Fruit fly (Drosophila melanogaster) whole organism, embryonic: ENCODE data around the gene Dhod.

Experiments
- Bgb ChIP-seq: fragments of 200-800 bp; sonication (Bioruptor generic); IDR thresholded peaks from 2 replicates; pipeline ENCODE4 v1.3.6; 2022; ENCODE audit warnings: missing biosample characterization, missing genetic modification characterization; ENCODE audit not compliant: partially characterized antibody
- CG10462 ChIP-seq: fragments of 200-800 bp; sonication (Bioruptor generic); optimal IDR thresholded peaks from 2 replicates; lab custom pipeline; 2016; ENCODE audit warnings: missing biosample characterization, missing genetic modification characterization
- CG10543 ChIP-seq: fragments of 200-800 bp; sonication (Bioruptor generic); optimal IDR thresholded peaks from 3 replicates; lab custom pipeline; 2017; ENCODE audit warnings: missing biosample characterization, mild to moderate bottlenecking, missing genetic modification characterization, moderate library complexity
- CG15601 ChIP-seq: fragments of 200-800 bp; sonication (Bioruptor generic); optimal IDR thresholded peaks from 3 replicates; lab custom pipeline; 2019; ENCODE audit warnings: missing biosample characterization, mild to moderate bottlenecking, missing genetic modification characterization, moderate library complexity
- CG34224 ChIP-seq: fragments of 200-800 bp; sonication (Bioruptor generic); IDR thresholded peaks from 3 replicates; pipeline ENCODE4 v1.3.6; 2022; ENCODE audit warnings: missing biosample characterization, missing genetic modification characterization; ENCODE audit not compliant: partially characterized antibody
- CG34376 ChIP-seq: fragments of 200-800 bp; sonication (Bioruptor generic); optimal IDR thresholded peaks from 2 replicates; lab custom pipeline; 2018; ENCODE audit warnings: missing biosample characterization, mild to moderate bottlenecking, missing genetic modification characterization
- CG4424 ChIP-seq: fragments of 200-800 bp; sonication (Bioruptor generic); optimal IDR thresholded peaks from 3 replicates; lab custom pipeline; 2016; ENCODE audit warnings: missing biosample characterization, missing genetic modification characterization
- CG7271 ChIP-seq: fragments of 200-800 bp; sonication (Bioruptor generic); optimal IDR thresholded peaks from 2 replicates; lab custom pipeline; 2018; ENCODE audit warnings: missing biosample characterization, mild to moderate bottlenecking, missing genetic modification characterization, moderate library complexity
- CG8089 ChIP-seq: fragments of 200-800 bp; sonication (Bioruptor generic); optimal IDR thresholded peaks from 3 replicates; lab custom pipeline; 2016; ENCODE audit warnings: missing biosample characterization, missing genetic modification characterization
- Dip3 ChIP-seq: fragments of 200-800 bp; sonication (Bioruptor generic); optimal IDR thresholded peaks from 3 replicates; lab custom pipeline; 2016; ENCODE audit warnings: missing biosample characterization, missing genetic modification characterization
- Dp ChIP-seq: fragments of 200-800 bp; sonication (Bioruptor generic); optimal IDR thresholded peaks from 2 replicates; lab custom pipeline; 2018; ENCODE audit warnings: missing biosample characterization, mild to moderate bottlenecking, missing genetic modification characterization, moderate library complexity
- HLH3B ChIP-seq: fragments of 200-800 bp; sonication (Bioruptor generic); IDR thresholded peaks from 2 replicates; pipeline ENCODE4 v1.3.6; 2022; ENCODE audit warnings: missing biosample characterization, missing genetic modification characterization
- HmgD ChIP-seq: fragments of 200-800 bp; sonication (Bioruptor generic); optimal IDR thresholded peaks from 3 replicates; lab custom pipeline; 2016; ENCODE audit warnings: missing biosample characterization, missing genetic modification characterization
- HmgZ ChIP-seq: fragments of 200-800 bp; sonication (Bioruptor generic); optimal IDR thresholded peaks from 2 replicates; lab custom pipeline; 2018; ENCODE audit warnings: missing biosample characterization, mild to moderate bottlenecking, missing genetic modification characterization
- Opbp ChIP-seq: fragments of 200-800 bp; sonication (Bioruptor generic); IDR thresholded peaks from 3 replicates; pipeline ENCODE4 v1.3.6; 2022; ENCODE audit warnings: missing biosample characterization, missing genetic modification characterization; ENCODE audit not compliant: partially characterized antibody
- Ravus ChIP-seq: fragments of 200-800 bp; sonication (Bioruptor generic); IDR thresholded peaks from 2 replicates; pipeline ENCODE4 v1.3.6; 2022; ENCODE audit warnings: missing biosample characterization, missing genetic modification characterization
- Side ChIP-seq: fragments of 200-800 bp; sonication (Bioruptor generic); optimal IDR thresholded peaks from 2 replicates; lab custom pipeline; 2016; ENCODE audit warnings: missing biosample characterization, missing genetic modification characterization
- Sox100B ChIP-seq: fragments of 200-800 bp; sonication (Bioruptor generic); optimal IDR thresholded peaks from 3 replicates; lab custom pipeline; 2018; ENCODE audit warnings: missing biosample characterization, mild to moderate bottlenecking, missing genetic modification characterization
- Sox102F ChIP-seq: fragments of 200-800 bp; sonication (Bioruptor generic); optimal IDR thresholded peaks from 2 replicates; lab custom pipeline; 2018; ENCODE audit warnings: missing biosample characterization, mild to moderate bottlenecking, missing genetic modification characterization, moderate library complexity
- Trl ChIP-seq, 3 experiments: fragments of >200 bp in 2 of 3; fragments of 200-800 bp in 1 of 3; sonication (Bioruptor generic) in 1 of 3; optimal IDR thresholded peaks; 2 replicates in 1 of 3; 3 replicates in 2 of 3; lab custom pipeline; 2016 to 2017; ENCODE audit warnings: missing biosample characterization in 1 of 3, missing genetic modification characterization in 1 of 3
- Xbp1 ChIP-seq: fragments of 200-800 bp; sonication (Bioruptor generic); optimal IDR thresholded peaks from 3 replicates; lab custom pipeline; 2016; ENCODE audit warnings: missing biosample characterization, mild to moderate bottlenecking, missing genetic modification characterization
- Xrp1 ChIP-seq: fragments of 200-800 bp; sonication (Bioruptor generic); IDR thresholded peaks from 2 replicates; pipeline ENCODE4 v1.3.6; 2022; ENCODE audit warnings: missing biosample characterization, missing genetic modification characterization
- ara ChIP-seq: fragments of 200-800 bp; sonication (Bioruptor generic); IDR thresholded peaks from 2 replicates; pipeline ENCODE4 v1.3.6; 2022; ENCODE audit warnings: missing biosample characterization, missing genetic modification characterization
- corto ChIP-seq: fragments of 200-800 bp; sonication (Bioruptor generic); optimal IDR thresholded peaks from 2 replicates; lab custom pipeline; 2016; ENCODE audit warnings: missing biosample characterization, mild to moderate bottlenecking, missing genetic modification characterization, moderate library complexity
- crp ChIP-seq, 2 experiments: fragments of 200-800 bp; sonication (Bioruptor generic); optimal IDR thresholded peaks; 2 replicates in 1 of 2; 3 replicates in 1 of 2; lab custom pipeline; 2017; ENCODE audit warnings: missing biosample characterization in 2 of 2, missing genetic modification characterization in 2 of 2, mild to moderate bottlenecking in 1 of 2, moderate library complexity in 1 of 2
- dimm ChIP-seq: fragments of 200-800 bp; sonication (Bioruptor generic); IDR thresholded peaks from 2 replicates; pipeline ENCODE4 v1.3.6; 2022; ENCODE audit warnings: missing biosample characterization, missing genetic modification characterization
- dmrt11E ChIP-seq: fragments of 200-800 bp; sonication (Bioruptor generic); optimal IDR thresholded peaks from 3 replicates; lab custom pipeline; 2018; ENCODE audit warnings: missing biosample characterization, mild to moderate bottlenecking, missing genetic modification characterization, moderate library complexity
- fd102C ChIP-seq: fragments of 200-800 bp; sonication (Bioruptor generic); optimal IDR thresholded peaks from 2 replicates; lab custom pipeline; 2018; ENCODE audit warnings: missing biosample characterization, mild to moderate bottlenecking, missing genetic modification characterization, moderate library complexity
- fd3F ChIP-seq: fragments of 200-800 bp; sonication (Bioruptor generic); optimal IDR thresholded peaks from 2 replicates; lab custom pipeline; 2018; ENCODE audit warnings: missing biosample characterization, mild to moderate bottlenecking, missing genetic modification characterization, moderate library complexity
- gsb ChIP-seq: fragments of 200-800 bp; sonication (Bioruptor generic); IDR thresholded peaks from 2 replicates; pipeline ENCODE4 v1.3.6; 2022; ENCODE audit warnings: missing biosample characterization, missing genetic modification characterization
- ham ChIP-seq: fragments of 200-800 bp; sonication (Bioruptor generic); IDR thresholded peaks from 2 replicates; pipeline ENCODE4 v1.3.6; 2022; ENCODE audit warnings: missing biosample characterization, missing genetic modification characterization
- hbn ChIP-seq: fragments of 200-800 bp; sonication (Bioruptor generic); IDR thresholded peaks from 2 replicates; pipeline ENCODE4 v1.3.6; 2022; ENCODE audit warnings: missing biosample characterization, missing genetic modification characterization; ENCODE audit not compliant: partially characterized antibody
- ken ChIP-seq: fragments of 200-800 bp; sonication (Bioruptor generic); IDR thresholded peaks from 3 replicates; pipeline ENCODE4 v1.3.6; 2022; ENCODE audit warnings: missing biosample characterization, missing genetic modification characterization
- klu ChIP-seq: fragments of 200-800 bp; sonication (Bioruptor generic); IDR thresholded peaks from 2 replicates; pipeline ENCODE4 v1.3.6; 2022; ENCODE audit warnings: missing biosample characterization, missing genetic modification characterization
- lmd ChIP-seq: fragments of 200-800 bp; sonication (Bioruptor generic); IDR thresholded peaks from 2 replicates; pipeline ENCODE4 v1.3.6; 2022; ENCODE audit warnings: missing biosample characterization, missing genetic modification characterization
- lov ChIP-seq, 2 experiments: fragments of 200-800 bp in 1 of 2; fragments of >200 bp in 1 of 2; sonication (Bioruptor generic) in 1 of 2; IDR thresholded peaks in 1 of 2; optimal IDR thresholded peaks in 1 of 2; 2 replicates in 1 of 2; 3 replicates in 1 of 2; pipeline versions ENCODE4 v1.3.6 to Lab custom; 2017 to 2022; ENCODE audit warnings: missing biosample characterization in 1 of 2, missing genetic modification characterization in 1 of 2
- nau ChIP-seq: fragments of 200-800 bp; sonication (Bioruptor generic); optimal IDR thresholded peaks from 3 replicates; lab custom pipeline; 2017; ENCODE audit warnings: missing biosample characterization, mild to moderate bottlenecking, missing genetic modification characterization, missing genetic modification reagents
- nmo ChIP-seq: fragments of 200-800 bp; sonication (Bioruptor generic); optimal IDR thresholded peaks from 2 replicates; lab custom pipeline; 2018; ENCODE audit warnings: missing biosample characterization, mild to moderate bottlenecking, missing genetic modification characterization, moderate library complexity
- oc ChIP-seq: fragments of 200-800 bp; sonication (Bioruptor generic); optimal IDR thresholded peaks from 2 replicates; lab custom pipeline; 2018; ENCODE audit warnings: missing biosample characterization, mild to moderate bottlenecking, missing genetic modification characterization, moderate library complexity
- repo ChIP-seq: fragments of 200-800 bp; sonication (Bioruptor generic); optimal IDR thresholded peaks from 2 replicates; lab custom pipeline; 2016; ENCODE audit warnings: missing biosample characterization, missing genetic modification characterization
- sima ChIP-seq: fragments of 200-800 bp; sonication (Bioruptor generic); optimal IDR thresholded peaks from 2 replicates; lab custom pipeline; 2016; ENCODE audit warnings: missing biosample characterization, missing genetic modification characterization
- sisA ChIP-seq: fragments of 200-800 bp; sonication (Bioruptor generic); IDR thresholded peaks from 2 replicates; pipeline ENCODE4 v1.3.6; 2022; ENCODE audit warnings: missing biosample characterization, missing genetic modification characterization
- stc ChIP-seq: fragments of 200-800 bp; sonication (Bioruptor generic); IDR thresholded peaks from 2 replicates; pipeline ENCODE4 v1.3.6; 2022; ENCODE audit warnings: missing biosample characterization, missing genetic modification characterization
- unpg ChIP-seq: fragments of 200-800 bp; sonication (Bioruptor generic); optimal IDR thresholded peaks from 3 replicates; lab custom pipeline; 2018; ENCODE audit warnings: missing biosample characterization, mild to moderate bottlenecking, missing genetic modification characterization, moderate library complexity
- wdn ChIP-seq: fragments of 200-800 bp; sonication (Bioruptor generic); IDR thresholded peaks from 2 replicates; pipeline ENCODE4 v1.3.6; 2022; ENCODE audit warnings: missing biosample characterization, missing genetic modification characterization
- wor ChIP-seq: fragments of 200-800 bp; sonication (Bioruptor generic); IDR thresholded peaks from 2 replicates; pipeline ENCODE4 v1.3.6; 2022; ENCODE audit warnings: missing biosample characterization, missing genetic modification characterization
- yki ChIP-seq: fragments of >200 bp; optimal IDR thresholded peaks from 3 replicates; lab custom pipeline; 2018
- zen2 ChIP-seq: fragments of 200-800 bp; sonication (Bioruptor generic); IDR thresholded peaks from 3 replicates; pipeline ENCODE4 v1.3.6; 2022; ENCODE audit warnings: missing biosample characterization, missing genetic modification characterization; ENCODE audit not compliant: partially characterized antibody

Gene Dhod

dm6 chr3R:8659200-8659897, 6.6 kb upstream of the Dhod start (continued):
- TF ChIP-seq CG15601 (tag; lab: Kevin White, UChicago): peak; percentile 59
- no peak for TF ChIP-seq yki (lab: Kevin White, UChicago)
- no peak for TF ChIP-seq corto (GFP tag; lab: Kevin White, UChicago)
- no peak for TF ChIP-seq zen2 (GFP tag; lab: Robert Waterston, UW)
- TF ChIP-seq ken (GFP tag; lab: Robert Waterston, UW): 0 out of 3 replicates have a peak, but pooled peaks have one; percentile 18
- TF ChIP-seq sisA (GFP tag; lab: Robert Waterston, UW): peak; percentile 40
- TF ChIP-seq HmgD (GFP tag; lab: Kevin White, UChicago): peak; percentile 1
- TF ChIP-seq oc: peak; percentile 73
- TF ChIP-seq dimm: no peak
- no peak for TF ChIP-seq ara
- peak; percentile 34; the same call in 1 of the 2 replicates for TF ChIP-seq wdn
- TF ChIP-seq Dp (GFP tag; lab: Kevin White, UChicago): no peak
- TF ChIP-seq Side: peak; percentile 31
- peak; percentile 23; the same call in 1 of the 2 replicates for TF ChIP-seq lmd (GFP tag; lab: Robert Waterston, UW)
- TF ChIP-seq CG34376 (GFP tag; lab: Kevin White, UChicago): peak; percentile 78
- peak; percentile 60 for TF ChIP-seq Sox100B (GFP tag; lab: Kevin White, UChicago)
- TF ChIP-seq Ravus: no peak
- TF ChIP-seq CG34224 (GFP tag; lab: Robert Waterston, UW): no peak
- peak; percentile 66 for TF ChIP-seq stc (GFP tag; lab: Robert Waterston, UW)
- peak; percentile 79 for TF ChIP-seq CG10543
- TF ChIP-seq fd3F (GFP tag; lab: Kevin White, UChicago): peak; percentile 60
- TF ChIP-seq ham (GFP tag; lab: Robert Waterston, UW): no peak
- no peak for TF ChIP-seq nau
- TF ChIP-seq Dip3: peak; percentile 53
- peak; percentile 61; the same call in 1 of the 2 replicates for TF ChIP-seq HLH3B (GFP tag; lab: Robert Waterston, UW)
- TF ChIP-seq Sox102F: peak; percentile 61
- TF ChIP-seq repo (GFP tag; lab: Kevin White, UChicago): peak; percentile 26
- no peak for TF ChIP-seq fd102C (GFP tag; lab: Kevin White, UChicago)
- no peak for TF ChIP-seq hbn (GFP tag; lab: Robert Waterston, UW)
- peak; percentile 58 for TF ChIP-seq unpg (GFP tag; lab: Kevin White, UChicago)
- peak; percentile 26 to 34 for TF ChIP-seq Trl (optimal IDR thresholded peaks at IDR 0.05; lab: Kevin White, UChicago)
- peak; percentile 53 for TF ChIP-seq Trl (GFP tag; optimal IDR thresholded peaks at IDR 0.05; lab: Kevin White, UChicago)
- TF ChIP-seq klu (GFP tag; lab: Robert Waterston, UW): no peak
- TF ChIP-seq CG8089 (GFP tag; lab: Kevin White, UChicago): peak; percentile 30
- peak; percentile 45 for TF ChIP-seq nmo (GFP tag; lab: Kevin White, UChicago)
- TF ChIP-seq sima (GFP tag; lab: Kevin White, UChicago): no peak
- TF ChIP-seq wor (GFP tag; lab: Robert Waterston, UW): no peak
- peak; percentile 11 for TF ChIP-seq dmrt11E (tag; lab: Kevin White, UChicago)
- peak in 1 of 2 experiments; percentile 8 for TF ChIP-seq crp (GFP tag; optimal IDR thresholded peaks at IDR 0.05; lab: Kevin White, UChicago)
- peak; percentile 35 for TF ChIP-seq CG4424 (GFP tag; lab: Kevin White, UChicago)
- TF ChIP-seq lov (optimal IDR thresholded peaks at IDR 0.05; lab: Kevin White, UChicago): no peak
- peak; percentile 54; the same call in 1 of the 3 replicates for TF ChIP-seq lov (GFP tag; IDR thresholded peaks at IDR 0.05; lab: Robert Waterston, UW)
- TF ChIP-seq gsb: peak; percentile 40; the same call in 1 of the 2 replicates
- TF ChIP-seq Bgb (GFP tag; lab: Robert Waterston, UW): peak; percentile 32; the same call in 1 of the 2 replicates
- 0 out of 3 replicates have a peak, but pooled peaks have one; percentile 27 for TF ChIP-seq Opbp
- TF ChIP-seq CG10462: no peak
- peak; percentile 42 for TF ChIP-seq Xrp1 (GFP tag; lab: Robert Waterston, UW)
- no peak for TF ChIP-seq CG7271 (tag; lab: Kevin White, UChicago)
- peak; percentile 67 for TF ChIP-seq HmgZ
- TF ChIP-seq Xbp1 (GFP tag; lab: Kevin White, UChicago): peak; percentile 56
